Worm (Caenorhabditis elegans) whole organism, late embryonic: Measurements from ENCODE around the gene unc-64.

Experiments used
- C08G9.2 ChIP-seq: sonication (generic microtip); optimal IDR thresholded peaks from 2 replicates; lab custom pipeline; 2016; ENCODE audit warnings: mild to moderate bottlenecking, missing genetic modification characterization, moderate library complexity, missing compliant biosample characterization
- C38D4.7 ChIP-seq: fragments of 200-800 bp; sonication (Bioruptor generic); optimal IDR thresholded peaks from 2 replicates; lab custom pipeline; 2018; ENCODE audit warnings: mild to moderate bottlenecking, missing genetic modification characterization, moderate library complexity, missing compliant biosample characterization
- K09A11.1 ChIP-seq: sonication (generic microtip); optimal IDR thresholded peaks from 2 replicates; lab custom pipeline; 2017; ENCODE audit warnings: antibody characterized with exemption, mild to moderate bottlenecking, missing genetic modification characterization, missing compliant biosample characterization; ENCODE audit not compliant: insufficient read depth
- Y22D7AL.16 ChIP-seq: sonication (generic microtip); optimal IDR thresholded peaks from 2 replicates; lab custom pipeline; 2016; ENCODE audit warnings: missing genetic modification characterization, missing compliant biosample characterization
- ahr-1 ChIP-seq: sonication (generic microtip); optimal IDR thresholded peaks from 2 replicates; lab custom pipeline; 2016; ENCODE audit warnings: missing genetic modification characterization, missing compliant biosample characterization
- ceh-18 ChIP-seq: sonication (generic microtip); optimal IDR thresholded peaks from 2 replicates; lab custom pipeline; 2016; ENCODE audit warnings: missing genetic modification characterization, missing compliant biosample characterization
- ceh-19 ChIP-seq: fragments of 200-800 bp; sonication (Bioruptor generic); optimal IDR thresholded peaks from 2 replicates; lab custom pipeline; 2018; ENCODE audit warnings: mild to moderate bottlenecking, missing genetic modification characterization, missing compliant biosample characterization
- ceh-2 ChIP-seq: sonication (generic microtip); optimal IDR thresholded peaks from 2 replicates; lab custom pipeline; 2016; ENCODE audit warnings: missing genotype, missing genetic modification characterization, missing compliant biosample characterization
- ceh-22 ChIP-seq: sonication (generic microtip); optimal IDR thresholded peaks from 2 replicates; lab custom pipeline; 2017; ENCODE audit warnings: missing biosample characterization, missing genetic modification characterization
- ceh-30 ChIP-seq: fragments of 150-350 bp; optimal IDR thresholded peaks from 2 replicates; lab custom pipeline; 2014; ENCODE audit warnings: missing biosample characterization, missing genetic modification characterization
- ceh-9 ChIP-seq: sonication (generic microtip); optimal IDR thresholded peaks from 2 replicates; lab custom pipeline; 2016; ENCODE audit warnings: mild to moderate bottlenecking, missing genetic modification characterization, inconsistent platforms, missing compliant biosample characterization
- dve-1 ChIP-seq: sonication (generic microtip); optimal IDR thresholded peaks from 2 replicates; lab custom pipeline; 2017; ENCODE audit warnings: antibody characterized with exemption, mild to moderate bottlenecking, missing genetic modification characterization, missing compliant biosample characterization
- fax-1 ChIP-seq: sonication (generic microtip); optimal IDR thresholded peaks from 2 replicates; lab custom pipeline; 2016; ENCODE audit warnings: missing genotype, missing genetic modification characterization, missing compliant biosample characterization
- fkh-10 ChIP-seq: fragments of 150-350 bp; optimal IDR thresholded peaks from 2 replicates; lab custom pipeline; 2014; ENCODE audit warnings: missing biosample characterization, missing genetic modification reagents, missing genetic modification characterization
- fkh-6 ChIP-seq: sonication (generic microtip); optimal IDR thresholded peaks from 2 replicates; lab custom pipeline; 2016; ENCODE audit warnings: missing genetic modification characterization, missing compliant biosample characterization
- hlh-15 ChIP-seq: sonication (generic microtip); optimal IDR thresholded peaks from 2 replicates; lab custom pipeline; 2016; ENCODE audit warnings: missing genetic modification characterization, missing compliant biosample characterization
- hlh-30 ChIP-seq: sonication (generic microtip); optimal IDR thresholded peaks from 2 replicates; lab custom pipeline; 2017; ENCODE audit warnings: antibody characterized with exemption, missing genetic modification characterization, missing compliant biosample characterization; ENCODE audit not compliant: insufficient read depth
- hlh-8 ChIP-seq: sonication (generic microtip); optimal IDR thresholded peaks from 2 replicates; lab custom pipeline; 2016; ENCODE audit warnings: missing genotype, missing genetic modification characterization, missing compliant biosample characterization
- lim-6 ChIP-seq: sonication (generic microtip); optimal IDR thresholded peaks from 2 replicates; lab custom pipeline; 2016; ENCODE audit warnings: missing genetic modification characterization, missing compliant biosample characterization
- mec-3 ChIP-seq: sonication (generic microtip); optimal IDR thresholded peaks from 2 replicates; lab custom pipeline; 2016; ENCODE audit warnings: borderline replicate concordance, missing genetic modification characterization, missing compliant biosample characterization
- nhr-11 ChIP-seq: fragments of 150-350 bp; optimal IDR thresholded peaks from 2 replicates; lab custom pipeline; 2014; ENCODE audit warnings: missing biosample characterization, missing genetic modification characterization
- nhr-232 ChIP-seq: sonication (generic microtip); optimal IDR thresholded peaks from 2 replicates; lab custom pipeline; 2016; ENCODE audit warnings: missing genetic modification characterization, missing compliant biosample characterization
- pag-3 ChIP-seq: sonication (generic microtip); optimal IDR thresholded peaks from 2 replicates; lab custom pipeline; 2016; ENCODE audit warnings: missing compliant biosample characterization, missing genetic modification characterization, borderline replicate concordance
- pat-9 ChIP-seq: fragments of 200-800 bp; sonication (Bioruptor generic); optimal IDR thresholded peaks from 2 replicates; lab custom pipeline; 2018; ENCODE audit warnings: mild to moderate bottlenecking, missing genetic modification characterization, moderate library complexity, missing compliant biosample characterization
- pha-2 ChIP-seq: sonication (generic microtip); optimal IDR thresholded peaks from 2 replicates; lab custom pipeline; 2017; ENCODE audit warnings: mild to moderate bottlenecking, missing genetic modification characterization, missing compliant biosample characterization
- pha-4 ChIP-seq: fragments of 150-350 bp; optimal IDR thresholded peaks from 2 replicates; lab custom pipeline; 2018; ENCODE audit warnings: missing biosample characterization, missing genetic modification reagents, missing genetic modification characterization
- sdc-2 ChIP-seq: sonication (generic microtip); optimal IDR thresholded peaks from 2 replicates; lab custom pipeline; 2016; ENCODE audit warnings: missing genotype, missing genetic modification characterization, missing compliant biosample characterization
- sox-2 ChIP-seq: fragments of 200-800 bp; sonication (Bioruptor generic); IDR thresholded peaks from 2 replicates; pipeline ENCODE4 v1.3.6; 2022; ENCODE audit warnings: missing genetic modification reagents, missing genetic modification characterization, missing compliant biosample characterization
- sox-4 ChIP-seq: sonication (generic microtip); optimal IDR thresholded peaks from 2 replicates; lab custom pipeline; 2017; ENCODE audit warnings: mild to moderate bottlenecking, missing genetic modification characterization, inconsistent platforms, missing compliant biosample characterization
- syd-9 ChIP-seq: sonication (generic microtip); optimal IDR thresholded peaks from 2 replicates; lab custom pipeline; 2016; ENCODE audit warnings: mild to moderate bottlenecking, missing genetic modification characterization, moderate library complexity, missing compliant biosample characterization
- tbx-7 ChIP-seq: sonication (generic microtip); optimal IDR thresholded peaks from 2 replicates; lab custom pipeline; 2016; ENCODE audit warnings: missing genotype, missing genetic modification characterization, missing compliant biosample characterization
- ttx-3 ChIP-seq: sonication (generic microtip); optimal IDR thresholded peaks from 2 replicates; lab custom pipeline; 2016; ENCODE audit warnings: missing genetic modification reagents, missing genetic modification characterization, missing compliant biosample characterization
- unc-3 ChIP-seq, 2 experiments: fragments of 200-800 bp in 1 of 2; sonication (Bioruptor generic) in 1 of 2; sonication (generic microtip) in 1 of 2; conservative IDR thresholded peaks in 1 of 2; optimal IDR thresholded peaks in 1 of 2; 2 replicates each; pipeline versions ENCODE4 v1.3.6 to Lab custom; 2016 to 2022; ENCODE audit warnings: missing compliant biosample characterization in 2 of 2, missing genetic modification characterization in 2 of 2, missing genetic modification reagents in 1 of 2
- unc-42 ChIP-seq: sonication (generic microtip); optimal IDR thresholded peaks from 2 replicates; lab custom pipeline; 2016; ENCODE audit warnings: missing genotype, missing genetic modification characterization, missing compliant biosample characterization
- unc-55 ChIP-seq: sonication (generic microtip); optimal IDR thresholded peaks from 2 replicates; lab custom pipeline; 2017; ENCODE audit warnings: missing biosample characterization, missing genetic modification reagents, missing genetic modification characterization
- unc-86 ChIP-seq: sonication (generic microtip); optimal IDR thresholded peaks from 2 replicates; lab custom pipeline; 2016; ENCODE audit warnings: missing genetic modification characterization, missing compliant biosample characterization
- zip-5 ChIP-seq: sonication (generic microtip); optimal IDR thresholded peaks from 2 replicates; lab custom pipeline; 2016; ENCODE audit warnings: missing genetic modification characterization, missing compliant biosample characterization
- ztf-16 ChIP-seq: sonication (generic microtip); optimal IDR thresholded peaks from 2 replicates; lab custom pipeline; 2017; ENCODE audit warnings: missing genetic modification characterization, missing compliant biosample characterization

Gene unc-64

ce11 chrIII:13268856-13269255 lies 8.2 kb upstream of the unc-64 start, which contains the start of gene cpf-2 (continued):
- TF ChIP-seq mec-3 (tag; lab: Kevin White, UChicago) (no peak), sox-2 (GFP tag; lab: Robert Waterston, UW) (no peak), dve-1 (no peak), zip-5 (tag; lab: Kevin White, UChicago) (peak; percentile 46), ceh-19 (GFP tag; lab: Kevin White, UChicago) (peak; percentile 57), ztf-16 (tag; lab: Kevin White, UChicago) (peak; percentile 69), ahr-1 (tag; lab: Kevin White, UChicago) (peak; percentile 72), pha-4 (no peak), fkh-6 (tag; lab: Kevin White, UChicago) (peak; percentile 45), nhr-232 (tag; lab: Kevin White, UChicago) (peak; percentile 39), fkh-10 (GFP tag; lab: Kevin White, UChicago) (no peak), fax-1 (tag; lab: Kevin White, UChicago) (peak; percentile 53), hlh-8 (peak; percentile 7), ceh-2 (peak; percentile 67), ceh-30 (peak; percentile 62), hlh-30 (tag; lab: Kevin White, UChicago) (peak; percentile 10), C08G9.2 (tag; lab: Kevin White, UChicago) (peak; percentile 80), C38D4.7 (GFP tag; lab: Kevin White, UChicago) (peak; percentile 52), K09A11.1 (peak; percentile 65), pha-2 (peak; percentile 32), lim-6 (peak; percentile 38), sdc-2 (tag; lab: Kevin White, UChicago) (peak; percentile 31), unc-3 (GFP tag; conservative IDR thresholded peaks at IDR 0.05; lab: Robert Waterston, UW) (peak; percentile 54; the same call in 1 of the 2 replicates), unc-3 (tag; optimal IDR thresholded peaks at IDR 0.05; lab: Kevin White, UChicago) (peak; percentile 52), ceh-22 (tag; lab: Kevin White, UChicago) (no peak)
- TF ChIP-seq, all 69 proteins: peak for 46

- no peak for TF ChIP-seq ceh-30
- TF ChIP-seq zip-5 (tag; lab: Kevin White, UChicago): no peak
- peak; percentile 53 for TF ChIP-seq unc-42 (tag; lab: Kevin White, UChicago)
- TF ChIP-seq Y22D7AL.16 (tag; lab: Kevin White, UChicago): no peak
- no peak for TF ChIP-seq fax-1 (tag; lab: Kevin White, UChicago)
- TF ChIP-seq syd-9 (tag; lab: Kevin White, UChicago): no peak
Measured at ce11 chrIII:13270896-13271295, 6.2 kb upstream of the unc-64 start.

DNA sequence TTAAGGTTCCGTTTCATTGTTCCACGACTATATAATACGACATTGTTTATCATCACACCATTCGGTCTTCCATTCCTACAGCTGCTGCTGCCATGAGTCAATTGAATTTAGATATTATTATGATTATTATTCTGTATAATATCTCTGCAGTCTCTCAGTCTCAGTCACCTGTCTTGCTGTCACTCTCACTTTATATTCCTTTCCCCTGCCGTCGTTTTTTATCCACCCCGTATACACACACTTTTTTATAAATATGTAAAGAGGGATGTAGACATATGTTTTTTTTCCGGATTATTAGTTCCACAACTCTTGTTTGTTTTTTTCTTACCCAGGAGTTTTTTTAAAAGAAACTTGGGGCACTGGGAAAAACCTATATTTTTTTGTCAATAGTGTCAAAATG lies 4.8 kb upstream of the unc-64 start:
- TF ChIP-seq unc-55 (GFP tag; lab: Kevin White, UChicago) (no peak), sdc-2 (tag; lab: Kevin White, UChicago) (peak; percentile 81)
- TF ChIP-seq, all 69 proteins: peak for 1

DNA sequence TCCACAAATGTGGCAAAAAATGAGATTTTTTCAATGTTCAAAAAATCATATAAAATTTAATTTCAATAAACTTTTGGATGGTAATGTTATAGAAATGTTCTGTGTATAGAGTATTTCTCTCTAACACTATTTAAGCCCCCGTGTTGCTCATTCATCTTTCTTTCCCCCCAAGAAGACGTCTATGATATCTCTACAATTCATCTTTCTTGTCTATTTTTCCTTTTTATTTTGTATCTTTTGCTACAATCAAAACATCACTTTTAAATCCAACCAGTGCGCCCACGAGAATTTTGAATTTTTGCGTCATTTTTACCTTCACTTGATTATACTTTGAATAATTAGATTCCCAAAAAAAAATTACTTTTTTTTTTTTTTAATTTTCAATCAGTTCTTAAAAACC lies 4.3 kb upstream of the unc-64 start:
- no peak for TF ChIP-seq tbx-7 (tag; lab: Kevin White, UChicago)
- TF ChIP-seq pat-9 (tag; lab: Kevin White, UChicago): no peak
- TF ChIP-seq ceh-9 (tag; lab: Kevin White, UChicago): no peak
- TF ChIP-seq pag-3 (tag; lab: Kevin White, UChicago): no peak
- TF ChIP-seq hlh-15: no peak
- TF ChIP-seq ahr-1 (tag; lab: Kevin White, UChicago): no peak
- TF ChIP-seq nhr-11 (tag; lab: Kevin White, UChicago): no peak
- TF ChIP-seq ceh-18: no peak
- TF ChIP-seq pha-2: no peak
- TF ChIP-seq unc-86 (tag; lab: Kevin White, UChicago): no peak
- TF ChIP-seq sox-4 (tag; lab: Kevin White, UChicago): no peak
- no peak for TF ChIP-seq K09A11.1
- no peak for TF ChIP-seq ttx-3
